Worm (Caenorhabditis elegans) whole organism, mixed stage, embryonic: Measurements from ENCODE around the gene slc-25A29.
A peak's percentile ranks its signal among the peaks of the same experiment; 100 is the strongest.

Experiments
- M03D4.4 ChIP-seq: sonication (generic microtip); optimal IDR thresholded peaks from 2 replicates; lab custom pipeline; 2017; ENCODE audit warnings: mild to moderate bottlenecking, missing genetic modification characterization, missing compliant biosample characterization
- bed-3 ChIP-seq: fragments of 200-800 bp; sonication (Bioruptor generic); optimal IDR thresholded peaks from 3 replicates; lab custom pipeline; 2018; ENCODE audit warnings: mild to moderate bottlenecking, missing genetic modification characterization, moderate library complexity, missing compliant biosample characterization
- blmp-1 ChIP-seq: fragments of 150-350 bp; optimal IDR thresholded peaks from 2 replicates; lab custom pipeline; 2014; ENCODE audit warnings: missing biosample characterization, missing genetic modification characterization
- ceh-39 ChIP-seq: fragments of 150-350 bp; optimal IDR thresholded peaks from 2 replicates; lab custom pipeline; 2014; ENCODE audit warnings: missing biosample characterization, missing genetic modification characterization
- ceh-43 ChIP-seq: fragments of 200-800 bp; sonication (Bioruptor generic); optimal IDR thresholded peaks from 2 replicates; lab custom pipeline; 2018; ENCODE audit warnings: mild to moderate bottlenecking, missing genetic modification characterization, moderate library complexity, missing compliant biosample characterization
- ceh-83 ChIP-seq: fragments of 200-800 bp; sonication (Bioruptor generic); optimal IDR thresholded peaks from 2 replicates; lab custom pipeline; 2018; ENCODE audit warnings: mild to moderate bottlenecking, missing genetic modification characterization, missing compliant biosample characterization
- ces-1 ChIP-seq: fragments of 150-350 bp; optimal IDR thresholded peaks from 2 replicates; lab custom pipeline; 2014; ENCODE audit warnings: missing biosample characterization, missing genetic modification reagents, missing genetic modification characterization
- cnd-1 ChIP-seq: fragments of 200-800 bp; sonication (Bioruptor generic); optimal IDR thresholded peaks from 2 replicates; lab custom pipeline; 2018; ENCODE audit warnings: mild to moderate bottlenecking, missing genetic modification characterization, missing compliant biosample characterization
- drap-1 ChIP-seq: fragments of 200-800 bp; sonication (Bioruptor generic); optimal IDR thresholded peaks from 3 replicates; lab custom pipeline; 2018; ENCODE audit warnings: mild to moderate bottlenecking, missing genetic modification characterization, missing compliant biosample characterization
- elt-1 ChIP-seq: sonication (generic microtip); optimal IDR thresholded peaks from 2 replicates; lab custom pipeline; 2017; ENCODE audit warnings: missing genetic modification characterization, mild to moderate bottlenecking, missing compliant biosample characterization, antibody characterized with exemption, moderate library complexity, borderline replicate concordance; ENCODE audit not compliant: insufficient read depth
- elt-3 ChIP-seq: fragments of 150-350 bp; optimal IDR thresholded peaks from 2 replicates; lab custom pipeline; 2014; ENCODE audit warnings: missing biosample characterization, missing genetic modification characterization
- flh-1 ChIP-seq: fragments of 200-800 bp; sonication (Bioruptor generic); optimal IDR thresholded peaks from 2 replicates; lab custom pipeline; 2018; ENCODE audit warnings: mild to moderate bottlenecking, missing genetic modification characterization, moderate library complexity, missing compliant biosample characterization
- ham-2 ChIP-seq: fragments of 200-800 bp; sonication (Bioruptor generic); optimal IDR thresholded peaks from 2 replicates; lab custom pipeline; 2018; ENCODE audit warnings: mild to moderate bottlenecking, missing genetic modification characterization, missing compliant biosample characterization
- hlh-1 ChIP-seq: fragments of 150-350 bp; optimal IDR thresholded peaks from 2 replicates; lab custom pipeline; 2014; ENCODE audit warnings: missing biosample characterization, missing genetic modification reagents, missing genetic modification characterization
- lin-13 ChIP-seq: fragments of 150-350 bp; optimal IDR thresholded peaks from 2 replicates; lab custom pipeline; 2014; ENCODE audit warnings: missing biosample characterization, missing genetic modification characterization
- lin-32 ChIP-seq: fragments of 200-800 bp; sonication (Bioruptor generic); optimal IDR thresholded peaks from 2 replicates; lab custom pipeline; 2018; ENCODE audit warnings: mild to moderate bottlenecking, missing genetic modification characterization, missing compliant biosample characterization
- lsy-2 ChIP-seq: fragments of 150-350 bp; optimal IDR thresholded peaks from 2 replicates; lab custom pipeline; 2014; ENCODE audit warnings: missing biosample characterization, missing genetic modification characterization
- mab-5 ChIP-seq: fragments of 150-350 bp; optimal IDR thresholded peaks from 2 replicates; lab custom pipeline; 2014; ENCODE audit warnings: missing biosample characterization, missing genetic modification characterization
- mep-1 ChIP-seq: fragments of 150-350 bp; optimal IDR thresholded peaks from 2 replicates; lab custom pipeline; 2017; ENCODE audit warnings: missing biosample characterization, missing genetic modification reagents, missing genetic modification characterization, inconsistent platforms
- mls-2 ChIP-seq: sonication (generic microtip); optimal IDR thresholded peaks from 2 replicates; lab custom pipeline; 2016; ENCODE audit warnings: mild to moderate bottlenecking, missing genetic modification characterization, moderate library complexity, missing compliant biosample characterization
- nhr-12 ChIP-seq: fragments of 150-350 bp; optimal IDR thresholded peaks from 2 replicates; lab custom pipeline; 2014; ENCODE audit warnings: missing biosample characterization, missing genetic modification characterization
- nhr-2 ChIP-seq: fragments of 150-350 bp; optimal IDR thresholded peaks from 2 replicates; lab custom pipeline; 2014; ENCODE audit warnings: missing biosample characterization, missing genetic modification characterization
- nhr-237 ChIP-seq: fragments of 150-350 bp; optimal IDR thresholded peaks from 2 replicates; lab custom pipeline; 2014; ENCODE audit warnings: missing biosample characterization, missing genetic modification characterization
- nhr-28 ChIP-seq: fragments of 150-350 bp; optimal IDR thresholded peaks from 2 replicates; lab custom pipeline; 2014; ENCODE audit warnings: missing biosample characterization, missing genetic modification characterization
- nhr-76 ChIP-seq: sonication (generic microtip); optimal IDR thresholded peaks from 2 replicates; lab custom pipeline; 2017; ENCODE audit warnings: missing biosample characterization, missing genetic modification characterization
- pha-4 ChIP-seq: fragments of 150-350 bp; optimal IDR thresholded peaks from 2 replicates; lab custom pipeline; 2018; ENCODE audit warnings: missing biosample characterization, missing genetic modification reagents, missing genetic modification characterization
- sem-2 ChIP-seq: fragments of 200-800 bp; sonication (Bioruptor generic); optimal IDR thresholded peaks from 2 replicates; lab custom pipeline; 2018; ENCODE audit warnings: mild to moderate bottlenecking, missing genetic modification characterization, missing compliant biosample characterization
- snpc-4 ChIP-seq: fragments of 150-350 bp; optimal IDR thresholded peaks from 2 replicates; lab custom pipeline; 2014; ENCODE audit warnings: missing biosample characterization, missing genetic modification characterization
- sptf-1 ChIP-seq: sonication (generic microtip); optimal IDR thresholded peaks from 2 replicates; lab custom pipeline; 2017; ENCODE audit warnings: mild to moderate bottlenecking, missing genetic modification characterization, moderate library complexity, missing compliant biosample characterization
- tbx-8 ChIP-seq: fragments of 200-800 bp; sonication (Bioruptor generic); optimal IDR thresholded peaks from 2 replicates; lab custom pipeline; 2018; ENCODE audit warnings: mild to moderate bottlenecking, missing genetic modification characterization, moderate library complexity, missing compliant biosample characterization
- unc-120 ChIP-seq: sonication (generic microtip); optimal IDR thresholded peaks from 2 replicates; lab custom pipeline; 2017; ENCODE audit warnings: missing genetic modification characterization, missing compliant biosample characterization; ENCODE audit not compliant: poor library complexity, severe bottlenecking
- unc-39 ChIP-seq: fragments of 150-350 bp; optimal IDR thresholded peaks from 2 replicates; lab custom pipeline; 2014; ENCODE audit warnings: missing biosample characterization, missing genetic modification characterization
- unc-62 ChIP-seq: fragments of 150-350 bp; optimal IDR thresholded peaks from 2 replicates; lab custom pipeline; 2014; ENCODE audit warnings: missing biosample characterization, missing genetic modification reagents, missing genetic modification characterization
- zip-8 ChIP-seq: fragments of 150-350 bp; optimal IDR thresholded peaks from 2 replicates; lab custom pipeline; 2014; ENCODE audit warnings: missing biosample characterization, missing genetic modification characterization
- ztf-11 ChIP-seq: fragments of 150-350 bp; optimal IDR thresholded peaks from 2 replicates; lab custom pipeline; 2014; ENCODE audit warnings: missing biosample characterization, missing genetic modification characterization

slc-25A29 gene

DNA sequence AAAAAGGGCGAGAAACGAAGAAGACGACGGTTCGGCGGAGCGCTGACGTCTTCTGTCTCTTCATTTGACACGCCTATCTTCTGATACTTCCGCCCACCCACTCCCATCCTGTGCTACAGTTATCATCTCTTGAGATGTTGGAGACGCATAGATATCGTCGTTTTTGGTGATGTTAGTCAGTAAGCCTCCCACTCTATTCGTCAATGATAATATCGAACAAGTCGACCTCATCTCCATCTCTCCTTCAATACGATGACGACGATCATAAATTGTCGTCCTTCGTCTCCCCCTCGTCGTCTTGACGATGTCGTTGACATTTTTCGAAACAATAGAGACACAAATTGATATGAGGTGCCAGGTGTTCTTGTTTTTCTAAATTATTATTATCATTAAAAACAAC lies at the start of gene slc-25A29:
slc-25A29 (minus strand) TSS at position 45 of the 400 bp plus-strand sequence.
- no peak for TF ChIP-seq lin-13 (tag; lab: Kevin White, UChicago)

DNA sequence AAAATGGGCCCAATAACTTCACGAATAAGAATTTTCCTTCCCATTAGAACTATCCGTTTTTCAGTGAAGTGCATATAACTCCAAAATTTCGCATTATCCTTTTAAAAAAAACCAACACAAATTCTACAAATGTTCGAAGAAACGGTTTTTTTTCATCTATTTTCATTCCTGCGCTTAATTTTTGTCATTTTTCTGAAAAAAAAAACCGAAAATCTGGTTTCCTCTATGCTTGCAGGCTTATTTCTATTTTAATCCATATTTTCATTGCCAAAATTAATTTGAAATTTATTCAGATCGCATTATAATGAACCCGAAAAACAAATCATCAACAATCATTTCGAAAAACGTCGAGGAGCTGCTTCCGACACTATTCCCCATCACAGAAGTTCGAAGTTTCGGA lies 40.7 kb upstream of the slc-25A29 start, which contains the start of gene set-5:
set-5 (plus strand) TSS at position 301 of the 400 bp plus-strand sequence.
- TF ChIP-seq sem-2 (GFP tag; lab: Kevin White, UChicago) = no peak
- no peak for TF ChIP-seq ceh-39 (tag; lab: Kevin White, UChicago)
- no peak for TF ChIP-seq hlh-1 (tag; lab: Kevin White, UChicago)
- TF ChIP-seq nhr-2 = no peak
- TF ChIP-seq elt-3 (tag; lab: Kevin White, UChicago) = no peak
- TF ChIP-seq mab-5 (tag; lab: Kevin White, UChicago) = no peak
- no peak for TF ChIP-seq drap-1 (GFP tag; lab: Kevin White, UChicago)
- no peak for TF ChIP-seq zip-8 (tag; lab: Kevin White, UChicago)
- TF ChIP-seq ham-2 = no peak
- TF ChIP-seq M03D4.4 = no peak
- no peak for TF ChIP-seq nhr-28 (tag; lab: Kevin White, UChicago)
- TF ChIP-seq lsy-2 (tag; lab: Kevin White, UChicago) = no peak
- TF ChIP-seq sptf-1 (tag; lab: Kevin White, UChicago) = no peak
- no peak for TF ChIP-seq ces-1 (GFP tag; lab: Kevin White, UChicago)
- TF ChIP-seq, all 35 proteins: peak for 0

- TF ChIP-seq M03D4.4 (no peak), lsy-2 (tag; lab: Kevin White, UChicago) (peak; percentile 17)
Measured at ce11 chrV:14698005-14698404, 40.0 kb upstream of the slc-25A29 start.

DNA sequence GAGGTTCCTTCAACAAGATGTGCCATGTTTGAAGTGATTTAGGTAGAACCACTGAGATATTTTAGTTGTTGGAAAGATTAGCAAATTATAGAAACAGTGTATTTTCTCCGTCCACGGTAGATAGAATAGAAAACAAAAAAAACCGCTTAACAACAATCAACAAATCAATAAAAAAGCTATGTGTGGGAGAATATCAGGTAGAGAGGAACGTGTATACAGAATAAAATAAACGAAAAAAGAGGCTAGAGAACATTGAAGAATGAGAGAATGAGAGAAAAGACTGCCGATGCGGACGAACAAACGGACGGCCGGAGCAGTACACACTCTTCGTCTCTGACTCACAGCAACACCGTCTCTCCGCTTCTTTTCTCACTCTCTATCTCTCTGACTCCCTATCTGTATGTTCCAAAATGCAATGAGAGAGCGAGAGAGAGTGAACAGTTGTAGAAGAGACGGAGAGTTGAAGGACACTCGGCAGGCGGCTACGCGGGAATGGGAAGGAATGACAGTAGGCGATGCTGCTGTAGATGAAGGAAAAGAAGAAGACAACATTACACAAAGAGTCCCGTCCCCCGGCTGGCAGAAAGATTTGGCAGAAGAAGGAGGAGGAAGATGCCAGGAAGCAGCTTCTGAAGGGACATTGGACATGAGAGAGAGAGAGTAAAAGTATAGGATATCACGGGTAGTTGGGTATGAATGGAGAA lies 38.8 kb upstream of the slc-25A29 start, which contains the start of gene unc-112:
unc-112 (minus strand) TSS at position 51 of the 704 bp plus-strand sequence.
- TF ChIP-seq nhr-28 (tag; lab: Kevin White, UChicago) = no peak
- peak; percentile 78 for TF ChIP-seq ztf-11
- TF ChIP-seq sptf-1 (tag; lab: Kevin White, UChicago) = peak; percentile 77
- peak; percentile 99 for TF ChIP-seq unc-120 (tag; lab: Kevin White, UChicago)
- peak; percentile 91 for TF ChIP-seq drap-1 (GFP tag; lab: Kevin White, UChicago)
- peak; percentile 86 for TF ChIP-seq ham-2
- peak; percentile 35 for TF ChIP-seq lsy-2 (tag; lab: Kevin White, UChicago)
- peak; percentile 42 for TF ChIP-seq M03D4.4
- no peak for TF ChIP-seq tbx-8
- peak; percentile 15 for TF ChIP-seq lin-13 (tag; lab: Kevin White, UChicago)
- TF ChIP-seq blmp-1 = no peak
- TF ChIP-seq sem-2 (GFP tag; lab: Kevin White, UChicago) = no peak
- peak; percentile 90 for TF ChIP-seq ces-1 (GFP tag; lab: Kevin White, UChicago)
- peak; percentile 66 for TF ChIP-seq mep-1 (tag; lab: Kevin White, UChicago)
- TF ChIP-seq unc-39 (tag; lab: Kevin White, UChicago) = no peak
- TF ChIP-seq nhr-76 = no peak
- TF ChIP-seq ceh-83 (GFP tag; lab: Kevin White, UChicago) = no peak
- TF ChIP-seq nhr-237 (tag; lab: Kevin White, UChicago) = peak; percentile 31
- TF ChIP-seq lin-32 (GFP tag; lab: Kevin White, UChicago) = no peak
- no peak for TF ChIP-seq bed-3 (GFP tag; lab: Kevin White, UChicago)
- peak; percentile 72 for TF ChIP-seq nhr-2
- TF ChIP-seq ceh-43 (GFP tag; lab: Kevin White, UChicago) = no peak
- no peak for TF ChIP-seq flh-1 (GFP tag; lab: Kevin White, UChicago)
- no peak for TF ChIP-seq nhr-12 (tag; lab: Kevin White, UChicago)
- no peak for TF ChIP-seq elt-1 (tag; lab: Kevin White, UChicago)
- TF ChIP-seq unc-62 (GFP tag; lab: Kevin White, UChicago) = peak; percentile 97
- peak; percentile 89 for TF ChIP-seq mls-2 (tag; lab: Kevin White, UChicago)
- TF ChIP-seq elt-3 (tag; lab: Kevin White, UChicago) = peak; percentile 14
- no peak for TF ChIP-seq snpc-4 (tag; lab: Kevin White, UChicago)
- TF ChIP-seq ceh-39 (tag; lab: Kevin White, UChicago) = peak; percentile 6
- no peak for TF ChIP-seq zip-8 (tag; lab: Kevin White, UChicago)
- TF ChIP-seq pha-4 (tag; lab: Kevin White, UChicago) = peak; percentile 80
- no peak for TF ChIP-seq mab-5 (tag; lab: Kevin White, UChicago)
- TF ChIP-seq hlh-1 (tag; lab: Kevin White, UChicago) = peak; percentile 98
- TF ChIP-seq cnd-1 = peak; percentile 76
